Worm (Caenorhabditis elegans) whole organism, L3 larva: ENCODE data around the gene clec-75.
A peak's percentile ranks its signal among the peaks of the same experiment; 100 is the strongest.

Source experiments
- R02D3.7 ChIP-seq: fragments of 150-350 bp; optimal IDR thresholded peaks from 2 replicates; lab custom pipeline; 2014; ENCODE audit warnings: missing biosample characterization, missing genetic modification characterization
- ceh-28 ChIP-seq: fragments of 150-350 bp; optimal IDR thresholded peaks from 2 replicates; lab custom pipeline; 2014; ENCODE audit warnings: missing biosample characterization, missing genetic modification reagents, missing genetic modification characterization
- ceh-82 ChIP-seq: fragments of 150-350 bp; optimal IDR thresholded peaks from 2 replicates; lab custom pipeline; 2014; ENCODE audit warnings: missing biosample characterization, missing genetic modification characterization
- daf-12 ChIP-seq: fragments of 150-350 bp; optimal IDR thresholded peaks from 2 replicates; lab custom pipeline; 2014; ENCODE audit warnings: missing biosample characterization, missing genetic modification reagents, missing genetic modification characterization
- egl-27 ChIP-seq: sonication (generic microtip); optimal IDR thresholded peaks from 4 replicates; lab custom pipeline; 2017; ENCODE audit warnings: missing biosample characterization, missing genetic modification reagents, missing genetic modification characterization
- egl-5 ChIP-seq: fragments of 150-350 bp; optimal IDR thresholded peaks from 2 replicates; lab custom pipeline; 2017; ENCODE audit warnings: missing biosample characterization, missing genetic modification reagents, missing genetic modification characterization, inconsistent platforms
- elt-1 ChIP-seq: fragments of 150-350 bp; optimal IDR thresholded peaks from 2 replicates; lab custom pipeline; 2014; ENCODE audit warnings: missing biosample characterization, missing genetic modification characterization
- elt-2 ChIP-seq: sonication (generic microtip); optimal IDR thresholded peaks from 2 replicates; lab custom pipeline; 2016; ENCODE audit warnings: missing genetic modification reagents, mild to moderate bottlenecking, missing genetic modification characterization, missing compliant biosample characterization
- elt-3 ChIP-seq, 3 experiments: fragments of 150-350 bp in 1 of 3; sonication (generic microtip) in 2 of 3; optimal IDR thresholded peaks; 2 replicates in 2 of 3; 4 replicates in 1 of 3; lab custom pipeline; 2014 to 2017; ENCODE audit warnings: missing biosample characterization in 3 of 3, missing genetic modification characterization in 3 of 3
- eor-1 ChIP-seq, 2 experiments: fragments of 150-350 bp; optimal IDR thresholded peaks; 2 replicates each; lab custom pipeline; 2014 to 2018; ENCODE audit warnings: missing biosample characterization in 2 of 2, missing genetic modification characterization in 2 of 2
- fkh-10 ChIP-seq: sonication (generic microtip); optimal IDR thresholded peaks from 2 replicates; lab custom pipeline; 2017; ENCODE audit warnings: missing biosample characterization, missing genetic modification reagents, missing genetic modification characterization
- fos-1 ChIP-seq: fragments of 150-350 bp; optimal IDR thresholded peaks from 2 replicates; lab custom pipeline; 2014; ENCODE audit warnings: missing biosample characterization, missing genetic modification characterization
- hmg-11 ChIP-seq: sonication (generic microtip); optimal IDR thresholded peaks from 2 replicates; lab custom pipeline; 2016; ENCODE audit warnings: missing genetic modification characterization, missing compliant biosample characterization
- jun-1 ChIP-seq: fragments of 150-350 bp; optimal IDR thresholded peaks from 2 replicates; lab custom pipeline; 2014; ENCODE audit warnings: missing biosample characterization, missing genetic modification reagents, missing genetic modification characterization
- lin-15B ChIP-seq: fragments of 150-350 bp; optimal IDR thresholded peaks from 2 replicates; lab custom pipeline; 2014; ENCODE audit warnings: missing biosample characterization, missing genetic modification characterization
- lin-39 ChIP-seq: fragments of 150-350 bp; optimal IDR thresholded peaks from 2 replicates; lab custom pipeline; 2018; ENCODE audit warnings: missing biosample characterization, missing genetic modification reagents, missing genetic modification characterization
- mml-1 ChIP-seq: fragments of 150-350 bp; sonication (generic microtip); optimal IDR thresholded peaks from 3 replicates; lab custom pipeline; 2014; ENCODE audit warnings: missing biosample characterization, missing genetic modification characterization
- nfya-1 ChIP-seq: sonication (generic microtip); optimal IDR thresholded peaks from 2 replicates; lab custom pipeline; 2017; ENCODE audit warnings: missing genetic modification characterization, mild to moderate bottlenecking, missing compliant biosample characterization, antibody characterized with exemption, moderate library complexity; ENCODE audit not compliant: insufficient read depth
- nhr-12 ChIP-seq: fragments of 150-350 bp; optimal IDR thresholded peaks from 2 replicates; lab custom pipeline; 2014; ENCODE audit warnings: missing biosample characterization, missing genetic modification characterization
- nhr-23 ChIP-seq: fragments of 150-350 bp; optimal IDR thresholded peaks from 2 replicates; lab custom pipeline; 2014; ENCODE audit warnings: missing biosample characterization, missing genetic modification reagents, missing genetic modification characterization
- nhr-237 ChIP-seq: fragments of 150-350 bp; optimal IDR thresholded peaks from 2 replicates; lab custom pipeline; 2014; ENCODE audit warnings: missing biosample characterization, missing genetic modification characterization
- nhr-28 ChIP-seq: fragments of 150-350 bp; optimal IDR thresholded peaks from 2 replicates; lab custom pipeline; 2014; ENCODE audit warnings: missing biosample characterization, missing genetic modification characterization
- nhr-67 ChIP-seq: fragments of 150-350 bp; optimal IDR thresholded peaks from 2 replicates; lab custom pipeline; 2014; ENCODE audit warnings: missing biosample characterization, missing genetic modification characterization
- nhr-76 ChIP-seq: fragments of 150-350 bp; sonication (generic microtip); optimal IDR thresholded peaks from 5 replicates; lab custom pipeline; 2014; ENCODE audit warnings: missing biosample characterization, missing genetic modification characterization
- pha-4 ChIP-seq: fragments of 150-350 bp; optimal IDR thresholded peaks from 2 replicates; lab custom pipeline; 2014; ENCODE audit warnings: missing biosample characterization, missing genetic modification reagents, missing genetic modification characterization
- pqm-1 ChIP-seq: fragments of 150-350 bp; optimal IDR thresholded peaks from 2 replicates; lab custom pipeline; 2017; ENCODE audit warnings: missing biosample characterization, missing genetic modification characterization, inconsistent platforms
- snpc-4 ChIP-seq: fragments of 150-350 bp; optimal IDR thresholded peaks from 2 replicates; lab custom pipeline; 2014; ENCODE audit warnings: missing biosample characterization, missing genetic modification characterization
- tbx-2 ChIP-seq: sonication (generic microtip); optimal IDR thresholded peaks from 2 replicates; lab custom pipeline; 2016; ENCODE audit warnings: mild to moderate bottlenecking, missing genetic modification characterization, missing compliant biosample characterization
- unc-62 ChIP-seq: fragments of 150-350 bp; sonication (generic microtip); optimal IDR thresholded peaks from 4 replicates; lab custom pipeline; 2014; ENCODE audit warnings: missing biosample characterization, missing genetic modification reagents, missing genetic modification characterization
- zag-1 ChIP-seq: fragments of 150-350 bp; optimal IDR thresholded peaks from 2 replicates; lab custom pipeline; 2014; ENCODE audit warnings: missing biosample characterization, missing genetic modification characterization
- ztf-4 ChIP-seq: fragments of 150-350 bp; optimal IDR thresholded peaks from 2 replicates; lab custom pipeline; 2014; ENCODE audit warnings: missing biosample characterization, missing genetic modification characterization

Gene clec-75

ce11 chrIV:3963498-3963897, 3.0 kb downstream of the clec-75 start:
- peak; percentile 72 for TF ChIP-seq elt-2 (tag; lab: Kevin White, UChicago)
- no peak for TF ChIP-seq hmg-11 (tag; lab: Kevin White, UChicago)

- TF ChIP-seq elt-2 (tag; lab: Kevin White, UChicago): peak; percentile 63
- no peak for TF ChIP-seq tbx-2 (tag; lab: Kevin White, UChicago)
- TF ChIP-seq pqm-1 (tag; lab: Kevin White, UChicago): peak; percentile 25
Measured at ce11 chrIV:3965013-3965412, 4.5 kb downstream of the clec-75 start, which contains the start of gene clec-76. Gene clec-76 (plus strand): TSS chrIV:3965246.

DNA sequence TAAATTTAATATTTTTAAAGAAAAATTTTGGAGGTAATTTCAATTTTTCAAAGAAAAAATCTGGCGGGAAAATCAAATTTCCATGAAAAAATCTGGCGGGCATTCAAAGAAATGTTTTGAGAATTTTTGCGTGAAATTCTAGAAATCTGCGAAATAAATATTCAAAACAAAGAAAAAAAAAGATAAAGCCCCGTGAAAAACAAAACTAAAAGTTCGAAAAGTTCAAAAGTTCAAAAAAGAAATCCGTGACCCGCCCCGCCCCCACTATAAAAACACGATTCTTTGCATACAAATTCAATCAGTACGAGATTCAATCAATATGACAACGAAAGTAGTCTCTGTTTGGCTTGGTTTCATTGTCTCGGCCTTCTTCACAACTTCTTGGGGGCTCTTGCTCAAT, 12.5 kb downstream of the clec-75 start, which contains the start of gene clec-79:
Gene clec-79, plus strand, starts transcription at position 301 of the 400 bp plus-strand sequence.
- TF ChIP-seq egl-5 (no peak), egl-27 (no peak)

DNA sequence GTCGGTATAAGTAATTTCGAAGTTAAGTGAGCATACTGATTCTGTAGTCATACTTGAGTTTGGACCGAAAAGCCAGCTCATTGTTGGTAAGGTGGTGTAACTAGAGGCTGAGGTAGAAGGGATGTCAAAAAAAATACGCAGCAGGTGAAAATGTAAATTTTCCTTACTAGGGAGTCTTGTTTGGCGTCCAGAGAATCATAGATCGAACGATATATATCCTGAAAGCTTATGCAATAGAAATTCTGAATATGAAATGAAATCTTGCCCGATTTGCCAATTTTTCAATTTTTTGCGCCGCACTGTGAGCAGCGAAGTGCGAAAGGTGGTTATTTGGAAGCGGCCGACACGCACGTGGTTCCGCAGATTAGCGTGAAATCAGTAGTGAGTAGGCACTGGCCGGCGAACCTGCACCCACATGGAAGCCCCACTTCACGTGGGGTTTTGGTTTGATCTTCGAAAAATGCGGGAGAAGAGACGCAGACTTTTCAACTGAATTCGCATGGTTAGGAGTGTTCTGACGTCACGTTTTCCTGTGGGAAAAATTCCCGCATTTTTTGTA, 17.5 kb downstream of the clec-75 start, which contains the start of gene srh-220:
Gene srh-220, minus strand, starts transcription at position 51 of the 559 bp plus-strand sequence.
- TF ChIP-seq egl-27 (no peak), nfya-1 (no peak), nhr-76 (tag; lab: Kevin White, UChicago) (no peak), ztf-4 (tag; lab: Kevin White, UChicago) (no peak), eor-1 (tag; optimal IDR thresholded peaks at IDR 0.05; lab: Kevin White, UChicago) (no peak), elt-3 (tag; optimal IDR thresholded peaks at IDR 0.05; lab: Kevin White, UChicago) (no peak), R02D3.7 (tag; lab: Kevin White, UChicago) (no peak), nhr-23 (tag; lab: Kevin White, UChicago) (no peak), ceh-82 (tag; lab: Kevin White, UChicago) (no peak), unc-62 (GFP tag; lab: Kevin White, UChicago) (no peak), mml-1 (no peak), zag-1 (tag; lab: Kevin White, UChicago) (no peak), pha-4 (no peak), nhr-237 (no peak), lin-15B (tag; lab: Kevin White, UChicago) (no peak)
- TF ChIP-seq, all 47 proteins: peak for 0

ce11 chrIV:3979525-3979924, 19.0 kb downstream of the clec-75 start, which contains the start of gene srh-222:
Gene srh-222 (plus strand): TSS chrIV:3979825.
- TF ChIP-seq fkh-10: no peak

DNA sequence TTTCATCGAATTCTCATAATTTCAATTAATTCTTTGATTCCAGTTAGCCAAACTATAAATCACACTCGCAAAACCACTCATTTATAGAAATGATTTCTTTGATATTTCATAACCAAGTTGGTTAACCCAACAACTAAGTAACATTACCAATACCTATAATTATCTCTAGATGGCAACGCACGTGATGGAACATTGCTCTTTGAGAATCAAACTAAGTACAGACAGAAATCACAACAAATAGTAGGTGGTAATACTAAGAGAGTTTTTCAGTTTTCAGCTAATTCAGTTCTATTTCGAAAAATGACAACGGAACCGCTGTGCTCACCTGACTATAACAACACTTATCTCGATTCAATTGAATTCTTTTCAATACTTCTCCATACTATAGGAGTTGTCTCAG, 21.1 kb downstream of the clec-75 start, which contains the start of gene srh-223:
Gene srh-223, plus strand, starts transcription at position 301 of the 400 bp plus-strand sequence.
- TF ChIP-seq elt-1 (tag; lab: Kevin White, UChicago): no peak
- no peak for TF ChIP-seq elt-3 (tag; optimal IDR thresholded peaks at IDR 0.05; lab: Kevin White, UChicago)
- TF ChIP-seq nhr-12 (tag; lab: Kevin White, UChicago): no peak

ce11 chrIV:3988132-3988531, 27.6 kb downstream of the clec-75 start:
- TF ChIP-seq ceh-28: no peak
- TF ChIP-seq nhr-28: no peak
- TF ChIP-seq daf-12 (tag; lab: Kevin White, UChicago): no peak
- TF ChIP-seq eor-1 (tag; optimal IDR thresholded peaks at IDR 0.05; lab: Kevin White, UChicago): no peak
- no peak for TF ChIP-seq nhr-237
- no peak for TF ChIP-seq hmg-11 (tag; lab: Kevin White, UChicago)
- TF ChIP-seq nhr-67 (tag; lab: Kevin White, UChicago): no peak
- no peak for TF ChIP-seq elt-3 (tag; optimal IDR thresholded peaks at IDR 0.05; lab: Kevin White, UChicago)
- TF ChIP-seq tbx-2 (tag; lab: Kevin White, UChicago): no peak

ce11 chrIV:3988638-3989152, 28.2 kb downstream of the clec-75 start, which contains the start of gene clec-78:
Gene clec-78 (plus strand): TSS chrIV:3989102.
- TF ChIP-seq snpc-4 (tag; lab: Kevin White, UChicago) (no peak), fos-1 (tag; lab: Kevin White, UChicago) (peak; percentile 60), jun-1 (peak; percentile 99), pha-4 (peak; percentile 55), ceh-28 (no peak), lin-39 (no peak), pqm-1 (tag; lab: Kevin White, UChicago) (peak; percentile 98), elt-2 (tag; lab: Kevin White, UChicago) (peak; percentile 100)
